Fruit fly (Drosophila melanogaster): ENCODE results near the gene RhoGAP16F.

Gene RhoGAP16F

DNA sequence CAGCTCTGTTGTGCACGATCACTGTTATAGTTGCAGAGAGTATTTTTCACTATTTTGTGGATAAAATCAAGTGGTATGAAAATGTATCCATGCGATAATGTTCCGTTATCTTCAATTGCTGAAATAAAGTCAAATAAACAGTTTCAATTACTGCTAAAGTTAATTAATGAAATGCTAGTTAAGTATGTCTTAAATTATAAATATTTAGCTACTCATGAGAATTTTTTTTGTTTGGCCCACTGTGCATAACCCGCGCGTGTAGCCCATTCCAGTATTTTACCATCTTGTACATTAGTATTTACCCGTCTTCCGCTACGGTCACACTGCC is 7.5 kb upstream of the RhoGAP16F start, which contains the start of gene Ada3 (continued):
- TF ChIP-seq Deaf1 (tag; optimal IDR thresholded peaks at IDR 0.05) (peak; percentile 48), lola (GFP tag; optimal IDR thresholded peaks at IDR 0.05) (peak in 1 of 3 experiments; percentile 73), ATbp (GFP tag; optimal IDR thresholded peaks at IDR 0.05) (no peak), wor (GFP tag; IDR thresholded peaks at IDR 0.05) (no peak), CG17361 (GFP tag; IDR thresholded peaks at IDR 0.05) (peak; percentile 79), CG7556 (GFP tag; optimal IDR thresholded peaks at IDR 0.05) (peak; percentile 68), CG6813 (GFP tag; optimal IDR thresholded peaks at IDR 0.05) (no peak), CG9932 (GFP tag; IDR thresholded peaks at IDR 0.05) (peak; percentile 85), CG10543 (GFP tag; optimal IDR thresholded peaks at IDR 0.05) (peak; percentile 81), CG11456 (GFP tag; IDR thresholded peaks at IDR 0.05) (peak; percentile 76), Ada2b (GFP tag; IDR thresholded peaks at IDR 0.05) (peak; percentile 41; the same call in 1 of the 2 replicates), pros (GFP tag; optimal IDR thresholded peaks at IDR 0.05) (no peak), gem (tag; optimal IDR thresholded peaks at IDR 0.05) (peak; percentile 85), Ets65A (GFP tag) (peak; percentile 98), gcm (GFP tag; optimal IDR thresholded peaks at IDR 0.05) (peak; percentile 30), gsb-n (tag; optimal IDR thresholded peaks at IDR 0.05) (peak; percentile 36), Atf6 (GFP tag; IDR thresholded peaks at IDR 0.05) (peak; percentile 64; the same call in 1 of the 2 replicates), CG6272 (GFP tag; IDR thresholded peaks at IDR 0.05) (peak; percentile 42), MESR4 (GFP tag; optimal IDR thresholded peaks at IDR 0.05) (no peak), gce (GFP tag; IDR thresholded peaks at IDR 0.05) (no peak), z (GFP tag; IDR thresholded peaks at IDR 0.05) (no peak), rib (GFP tag; IDR thresholded peaks at IDR 0.05) (no peak), sob (GFP tag; IDR thresholded peaks at IDR 0.05) (peak; percentile 74; the same call in 1 of the 2 replicates), pan (optimal IDR thresholded peaks at IDR 0.05) (no peak), pan (GFP tag; optimal IDR thresholded peaks at IDR 0.05 in 1 of 2, IDR thresholded peaks at IDR 0.05 in 1 of 2) (peak in 1 of 2 experiments; percentile 82), HmgZ (tag; optimal IDR thresholded peaks at IDR 0.05) (peak; percentile 76), shn (GFP tag; optimal IDR thresholded peaks at IDR 0.05) (peak; percentile 70), bsh (GFP tag; optimal IDR thresholded peaks at IDR 0.05) (peak in 1 of 2 experiments; percentile 64), CG9876 (GFP tag; optimal IDR thresholded peaks at IDR 0.05) (peak; percentile 37), nmo (GFP tag; optimal IDR thresholded peaks at IDR 0.05) (peak; percentile 84), cas (GFP tag; IDR thresholded peaks at IDR 0.05) (no peak), CG1647 (GFP tag; optimal IDR thresholded peaks at IDR 0.05) (peak; percentile 56), CG2875 (GFP tag; optimal IDR thresholded peaks at IDR 0.05) (no peak), CG15514 (GFP tag; optimal IDR thresholded peaks at IDR 0.05) (peak; percentile 59), HLH54F (GFP tag; optimal IDR thresholded peaks at IDR 0.05) (peak; percentile 75), CG17802 (tag; optimal IDR thresholded peaks at IDR 0.05) (no peak), gt (GFP tag; IDR thresholded peaks at IDR 0.05) (no peak), CG12071 (GFP tag; optimal IDR thresholded peaks at IDR 0.05) (peak; percentile 29), CG15269 (tag; optimal IDR thresholded peaks at IDR 0.05) (peak; percentile 69), CG17829 (tag; optimal IDR thresholded peaks at IDR 0.05) (peak; percentile 65), CHES-1-like (GFP tag; optimal IDR thresholded peaks at IDR 0.05) (peak; percentile 75), Kr (GFP tag; optimal IDR thresholded peaks at IDR 0.05) (no peak), CG17359 (tag; optimal IDR thresholded peaks at IDR 0.05) (peak; percentile 70), CG7786 (GFP tag; optimal IDR thresholded peaks at IDR 0.05) (peak; percentile 76), tup (GFP tag; optimal IDR thresholded peaks at IDR 0.05) (peak; percentile 53), CG7271 (tag; optimal IDR thresholded peaks at IDR 0.05) (no peak), maf-S (GFP tag; optimal IDR thresholded peaks at IDR 0.05) (peak; percentile 48), HmgD (GFP tag; optimal IDR thresholded peaks at IDR 0.05) (no peak), ind (GFP tag; optimal IDR thresholded peaks at IDR 0.05) (peak; percentile 82), crol (GFP tag; IDR thresholded peaks at IDR 0.05) (no peak), Optix (GFP tag; IDR thresholded peaks at IDR 0.05) (no peak; the same call in 2 of the 3 replicates), hth (optimal IDR thresholded peaks at IDR 0.05) (no peak)

All from whole organism, embryonic.